Fruit fly (Drosophila melanogaster): ENCODE measurements around the gene PK2-R1.

DNA sequence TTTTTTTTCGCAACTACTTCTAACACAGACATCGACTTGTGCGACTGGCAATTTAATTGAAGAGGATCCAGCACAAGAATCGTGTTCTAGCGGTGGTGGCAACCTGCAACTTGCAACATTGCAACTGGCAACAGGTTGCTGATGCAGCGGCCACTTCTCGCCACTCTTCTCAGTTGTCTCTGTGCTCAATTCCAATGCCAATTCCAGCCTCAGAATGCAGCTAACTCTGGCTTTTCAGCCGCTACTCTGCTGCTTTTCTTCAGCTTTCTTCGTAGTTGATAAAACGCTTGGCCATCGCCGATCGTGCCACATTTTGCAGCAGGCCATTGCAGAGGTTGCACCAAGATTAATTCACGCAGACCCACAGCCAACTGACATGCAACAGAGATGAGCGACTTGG lies 47.8 kb upstream of the PK2-R1 start, which contains the start of gene Osi22:
- TF ChIP-seq Ets98B (GFP tag; IDR thresholded peaks at IDR 0.05) = no peak
- TF ChIP-seq CG15710 (tag; optimal IDR thresholded peaks at IDR 0.05) = no peak
- TF ChIP-seq CG32121 (GFP tag; IDR thresholded peaks at IDR 0.05) = no peak
- TF ChIP-seq fd96Ca (GFP tag; IDR thresholded peaks at IDR 0.05) = no peak
- no peak for TF ChIP-seq CG14655 (GFP tag; optimal IDR thresholded peaks at IDR 0.05)
- no peak for TF ChIP-seq gl (tag; optimal IDR thresholded peaks at IDR 0.05)
- no peak for TF ChIP-seq CG13204 (GFP tag; optimal IDR thresholded peaks at IDR 0.05)
- TF ChIP-seq Pif1A (GFP tag; optimal IDR thresholded peaks at IDR 0.05) = no peak
- no peak for TF ChIP-seq D1 (tag; optimal IDR thresholded peaks at IDR 0.05)
- TF ChIP-seq CG9948 (tag; optimal IDR thresholded peaks at IDR 0.05) = no peak
